Worm (Caenorhabditis elegans) whole organism, mixed stage, embryonic: ENCODE results near the gene glt-5.
A peak's percentile ranks its signal among the peaks of the same experiment; 100 is the strongest.

Experiments
- M03D4.4 ChIP-seq: sonication (generic microtip); optimal IDR thresholded peaks from 2 replicates; lab custom pipeline; 2017; ENCODE audit warnings: mild to moderate bottlenecking, missing genetic modification characterization, missing compliant biosample characterization
- bed-3 ChIP-seq: fragments of 200-800 bp; sonication (Bioruptor generic); optimal IDR thresholded peaks from 3 replicates; lab custom pipeline; 2018; ENCODE audit warnings: mild to moderate bottlenecking, missing genetic modification characterization, moderate library complexity, missing compliant biosample characterization
- blmp-1 ChIP-seq: fragments of 150-350 bp; optimal IDR thresholded peaks from 2 replicates; lab custom pipeline; 2014; ENCODE audit warnings: missing biosample characterization, missing genetic modification characterization
- ceh-39 ChIP-seq: fragments of 150-350 bp; optimal IDR thresholded peaks from 2 replicates; lab custom pipeline; 2014; ENCODE audit warnings: missing biosample characterization, missing genetic modification characterization
- ceh-43 ChIP-seq: fragments of 200-800 bp; sonication (Bioruptor generic); optimal IDR thresholded peaks from 2 replicates; lab custom pipeline; 2018; ENCODE audit warnings: mild to moderate bottlenecking, missing genetic modification characterization, moderate library complexity, missing compliant biosample characterization
- ces-1 ChIP-seq: fragments of 150-350 bp; optimal IDR thresholded peaks from 2 replicates; lab custom pipeline; 2014; ENCODE audit warnings: missing biosample characterization, missing genetic modification reagents, missing genetic modification characterization
- cnd-1 ChIP-seq: fragments of 200-800 bp; sonication (Bioruptor generic); optimal IDR thresholded peaks from 2 replicates; lab custom pipeline; 2018; ENCODE audit warnings: mild to moderate bottlenecking, missing genetic modification characterization, missing compliant biosample characterization
- drap-1 ChIP-seq: fragments of 200-800 bp; sonication (Bioruptor generic); optimal IDR thresholded peaks from 3 replicates; lab custom pipeline; 2018; ENCODE audit warnings: mild to moderate bottlenecking, missing genetic modification characterization, missing compliant biosample characterization
- elt-1 ChIP-seq: sonication (generic microtip); optimal IDR thresholded peaks from 2 replicates; lab custom pipeline; 2017; ENCODE audit warnings: missing genetic modification characterization, mild to moderate bottlenecking, missing compliant biosample characterization, antibody characterized with exemption, moderate library complexity, borderline replicate concordance; ENCODE audit not compliant: insufficient read depth
- elt-3 ChIP-seq: fragments of 150-350 bp; optimal IDR thresholded peaks from 2 replicates; lab custom pipeline; 2014; ENCODE audit warnings: missing biosample characterization, missing genetic modification characterization
- ham-2 ChIP-seq: fragments of 200-800 bp; sonication (Bioruptor generic); optimal IDR thresholded peaks from 2 replicates; lab custom pipeline; 2018; ENCODE audit warnings: mild to moderate bottlenecking, missing genetic modification characterization, missing compliant biosample characterization
- hlh-1 ChIP-seq: fragments of 150-350 bp; optimal IDR thresholded peaks from 2 replicates; lab custom pipeline; 2014; ENCODE audit warnings: missing biosample characterization, missing genetic modification reagents, missing genetic modification characterization
- lin-13 ChIP-seq: fragments of 150-350 bp; optimal IDR thresholded peaks from 2 replicates; lab custom pipeline; 2014; ENCODE audit warnings: missing biosample characterization, missing genetic modification characterization
- lin-32 ChIP-seq: fragments of 200-800 bp; sonication (Bioruptor generic); optimal IDR thresholded peaks from 2 replicates; lab custom pipeline; 2018; ENCODE audit warnings: mild to moderate bottlenecking, missing genetic modification characterization, missing compliant biosample characterization
- lsy-2 ChIP-seq: fragments of 150-350 bp; optimal IDR thresholded peaks from 2 replicates; lab custom pipeline; 2014; ENCODE audit warnings: missing biosample characterization, missing genetic modification characterization
- mab-5 ChIP-seq: fragments of 150-350 bp; optimal IDR thresholded peaks from 2 replicates; lab custom pipeline; 2014; ENCODE audit warnings: missing biosample characterization, missing genetic modification characterization
- mep-1 ChIP-seq: fragments of 150-350 bp; optimal IDR thresholded peaks from 2 replicates; lab custom pipeline; 2017; ENCODE audit warnings: missing biosample characterization, missing genetic modification reagents, missing genetic modification characterization, inconsistent platforms
- nhr-12 ChIP-seq: fragments of 150-350 bp; optimal IDR thresholded peaks from 2 replicates; lab custom pipeline; 2014; ENCODE audit warnings: missing biosample characterization, missing genetic modification characterization
- nhr-237 ChIP-seq: fragments of 150-350 bp; optimal IDR thresholded peaks from 2 replicates; lab custom pipeline; 2014; ENCODE audit warnings: missing biosample characterization, missing genetic modification characterization
- nhr-28 ChIP-seq: fragments of 150-350 bp; optimal IDR thresholded peaks from 2 replicates; lab custom pipeline; 2014; ENCODE audit warnings: missing biosample characterization, missing genetic modification characterization
- nhr-76 ChIP-seq: sonication (generic microtip); optimal IDR thresholded peaks from 2 replicates; lab custom pipeline; 2017; ENCODE audit warnings: missing biosample characterization, missing genetic modification characterization
- pha-4 ChIP-seq: fragments of 150-350 bp; optimal IDR thresholded peaks from 2 replicates; lab custom pipeline; 2018; ENCODE audit warnings: missing biosample characterization, missing genetic modification reagents, missing genetic modification characterization
- snpc-4 ChIP-seq: fragments of 150-350 bp; optimal IDR thresholded peaks from 2 replicates; lab custom pipeline; 2014; ENCODE audit warnings: missing biosample characterization, missing genetic modification characterization
- sptf-1 ChIP-seq: sonication (generic microtip); optimal IDR thresholded peaks from 2 replicates; lab custom pipeline; 2017; ENCODE audit warnings: mild to moderate bottlenecking, missing genetic modification characterization, moderate library complexity, missing compliant biosample characterization
- tbx-8 ChIP-seq: fragments of 200-800 bp; sonication (Bioruptor generic); optimal IDR thresholded peaks from 2 replicates; lab custom pipeline; 2018; ENCODE audit warnings: mild to moderate bottlenecking, missing genetic modification characterization, moderate library complexity, missing compliant biosample characterization
- unc-120 ChIP-seq: sonication (generic microtip); optimal IDR thresholded peaks from 2 replicates; lab custom pipeline; 2017; ENCODE audit warnings: missing genetic modification characterization, missing compliant biosample characterization; ENCODE audit not compliant: poor library complexity, severe bottlenecking
- unc-39 ChIP-seq: fragments of 150-350 bp; optimal IDR thresholded peaks from 2 replicates; lab custom pipeline; 2014; ENCODE audit warnings: missing biosample characterization, missing genetic modification characterization
- ztf-11 ChIP-seq: fragments of 150-350 bp; optimal IDR thresholded peaks from 2 replicates; lab custom pipeline; 2014; ENCODE audit warnings: missing biosample characterization, missing genetic modification characterization

The glt-5 gene

ce11 chrII:9690067-9690632, 18.5 kb downstream of the glt-5 start:
- peak; percentile 48 for TF ChIP-seq ces-1 (GFP tag; lab: Kevin White, UChicago)
- no peak for TF ChIP-seq blmp-1 (tag; lab: Kevin White, UChicago)
- TF ChIP-seq, all 35 proteins: peak for 1

ce11 chrII:9686663-9687193, 22.0 kb downstream of the glt-5 start, which contains the start of gene ZK1320.9:
Gene ZK1320.9 (minus strand): TSS chrII:9686713.
- no peak for TF ChIP-seq ces-1 (GFP tag; lab: Kevin White, UChicago)
- no peak for TF ChIP-seq drap-1 (GFP tag; lab: Kevin White, UChicago)
- TF ChIP-seq ceh-39 (tag; lab: Kevin White, UChicago), result no peak
- no peak for TF ChIP-seq unc-120 (tag; lab: Kevin White, UChicago)
- TF ChIP-seq bed-3 (GFP tag; lab: Kevin White, UChicago), result no peak

ce11 chrII:9684175-9684574, 24.5 kb downstream of the glt-5 start:
- TF ChIP-seq M03D4.4 (tag; lab: Kevin White, UChicago), result no peak
- no peak for TF ChIP-seq ceh-39 (tag; lab: Kevin White, UChicago)
- no peak for TF ChIP-seq elt-3
- no peak for TF ChIP-seq unc-39
- TF ChIP-seq lin-32 (GFP tag; lab: Kevin White, UChicago), result no peak

- TF ChIP-seq nhr-28 (tag; lab: Kevin White, UChicago) (no peak), ces-1 (GFP tag; lab: Kevin White, UChicago) (peak; percentile 1)
Measured at ce11 chrII:9682044-9682443, 26.6 kb downstream of the glt-5 start.

- TF ChIP-seq sptf-1 (tag; lab: Kevin White, UChicago) (no peak), hlh-1 (tag; lab: Kevin White, UChicago) (no peak), mep-1 (tag; lab: Kevin White, UChicago) (no peak), cnd-1 (tag; lab: Kevin White, UChicago) (no peak), mab-5 (no peak), nhr-12 (tag; lab: Kevin White, UChicago) (no peak), bed-3 (GFP tag; lab: Kevin White, UChicago) (no peak), pha-4 (no peak), lin-32 (GFP tag; lab: Kevin White, UChicago) (no peak), drap-1 (GFP tag; lab: Kevin White, UChicago) (no peak), elt-1 (tag; lab: Kevin White, UChicago) (no peak), tbx-8 (GFP tag; lab: Kevin White, UChicago) (no peak), nhr-76 (tag; lab: Kevin White, UChicago) (no peak), unc-120 (tag; lab: Kevin White, UChicago) (no peak)
- TF ChIP-seq, all 35 proteins: peak for 0
Measured at ce11 chrII:9680493-9680892, 28.2 kb downstream of the glt-5 start, which contains the start of gene ZK1320.13. Gene ZK1320.13 (plus strand): TSS chrII:9680793.

- TF ChIP-seq unc-39 (no peak), mep-1 (tag; lab: Kevin White, UChicago) (no peak), hlh-1 (tag; lab: Kevin White, UChicago) (no peak), lin-13 (no peak), nhr-28 (tag; lab: Kevin White, UChicago) (no peak), nhr-12 (tag; lab: Kevin White, UChicago) (no peak), nhr-237 (tag; lab: Kevin White, UChicago) (no peak), cnd-1 (tag; lab: Kevin White, UChicago) (no peak), mab-5 (no peak), bed-3 (GFP tag; lab: Kevin White, UChicago) (no peak), pha-4 (no peak), snpc-4 (tag; lab: Kevin White, UChicago) (no peak), lsy-2 (no peak), ham-2 (no peak), ztf-11 (tag; lab: Kevin White, UChicago) (no peak), ces-1 (GFP tag; lab: Kevin White, UChicago) (no peak), elt-3 (no peak), elt-1 (tag; lab: Kevin White, UChicago) (no peak), ceh-43 (GFP tag; lab: Kevin White, UChicago) (no peak)
Measured at ce11 chrII:9679842-9680241, 28.8 kb downstream of the glt-5 start.
